Fruit fly (Drosophila melanogaster) whole organism, pupa: ENCODE measurements around the gene Cpr65Av.
"Not testable (repeated sequence)": the region's sequence is repeated elsewhere in the genome, so short reads cannot be mapped to it uniquely, and the experiment has no call there.

Experiments
- CG10348 ChIP-seq: fragments of 200-800 bp; sonication (Bioruptor generic); IDR thresholded peaks from 2 replicates; pipeline ENCODE4 v1.3.6; 2022; ENCODE audit warnings: missing biosample characterization, missing genetic modification characterization
- CG12605 ChIP-seq: fragments of 200-800 bp; sonication (Bioruptor generic); IDR thresholded peaks from 2 replicates; pipeline ENCODE4 v1.3.6; 2022; ENCODE audit warnings: missing biosample characterization, missing genetic modification characterization
- CG13204 ChIP-seq: fragments of 200-800 bp; sonication (Bioruptor generic); optimal IDR thresholded peaks from 2 replicates; lab custom pipeline; 2018; ENCODE audit warnings: missing biosample characterization, mild to moderate bottlenecking, missing genetic modification characterization, moderate library complexity
- CG14655 ChIP-seq: fragments of 200-800 bp; sonication (Bioruptor generic); optimal IDR thresholded peaks from 3 replicates; lab custom pipeline; 2017; ENCODE audit warnings: mild to moderate bottlenecking, missing biosample characterization, missing genetic modification reagents, missing genetic modification characterization
- CG15710 ChIP-seq: fragments of 200-800 bp; sonication (Bioruptor generic); optimal IDR thresholded peaks from 2 replicates; lab custom pipeline; 2018; ENCODE audit warnings: missing biosample characterization, mild to moderate bottlenecking, missing genetic modification characterization, moderate library complexity
- CG17806 ChIP-seq: fragments of 200-800 bp; sonication (Bioruptor generic); optimal IDR thresholded peaks from 2 replicates; lab custom pipeline; 2018; ENCODE audit warnings: missing biosample characterization, mild to moderate bottlenecking, missing genetic modification characterization, moderate library complexity
- CG32121 ChIP-seq: fragments of 200-800 bp; sonication (Bioruptor generic); IDR thresholded peaks from 2 replicates; pipeline ENCODE4 v1.3.6; 2022; ENCODE audit warnings: missing biosample characterization, missing genetic modification characterization
- CG34367 ChIP-seq: fragments of 200-800 bp; sonication (Bioruptor generic); optimal IDR thresholded peaks from 2 replicates; lab custom pipeline; 2018; ENCODE audit warnings: missing biosample characterization, mild to moderate bottlenecking, missing genetic modification characterization
- CG4496 ChIP-seq: fragments of 200-800 bp; sonication (Bioruptor generic); IDR thresholded peaks from 3 replicates; pipeline ENCODE4 v1.3.6; 2022; ENCODE audit warnings: missing biosample characterization, missing genetic modification characterization
- CG8159 ChIP-seq: fragments of 200-800 bp; sonication (Bioruptor generic); optimal IDR thresholded peaks from 3 replicates; lab custom pipeline; 2018; ENCODE audit warnings: missing biosample characterization, mild to moderate bottlenecking, missing genetic modification characterization, moderate library complexity
- CG8301 ChIP-seq: fragments of 200-800 bp; sonication (Bioruptor generic); optimal IDR thresholded peaks from 2 replicates; lab custom pipeline; 2018; ENCODE audit warnings: missing biosample characterization, mild to moderate bottlenecking, missing genetic modification characterization
- CG9948 ChIP-seq: fragments of 200-800 bp; sonication (Bioruptor generic); optimal IDR thresholded peaks from 2 replicates; lab custom pipeline; 2018; ENCODE audit warnings: missing biosample characterization, mild to moderate bottlenecking, missing genetic modification characterization, moderate library complexity
- D1 ChIP-seq: fragments of 200-800 bp; sonication (Bioruptor generic); optimal IDR thresholded peaks from 2 replicates; lab custom pipeline; 2018; ENCODE audit warnings: missing biosample characterization, mild to moderate bottlenecking, missing genetic modification characterization, moderate library complexity
- EcR ChIP-seq: fragments of 200-800 bp; sonication (Bioruptor generic); optimal IDR thresholded peaks from 3 replicates; lab custom pipeline; 2019; ENCODE audit warnings: missing biosample characterization, missing genetic modification characterization, mild to moderate bottlenecking, moderate library complexity, missing genetic modification reagents
- Ets98B ChIP-seq: fragments of 200-800 bp; sonication (Bioruptor generic); IDR thresholded peaks from 2 replicates; pipeline ENCODE4 v1.3.6; 2022; ENCODE audit warnings: missing biosample characterization, missing genetic modification characterization
- Pif1A ChIP-seq: fragments of 200-800 bp; sonication (Bioruptor generic); optimal IDR thresholded peaks from 3 replicates; lab custom pipeline; 2016; ENCODE audit warnings: missing biosample characterization, missing genetic modification characterization
- Pif1B ChIP-seq: fragments of 200-800 bp; sonication (Bioruptor generic); optimal IDR thresholded peaks from 3 replicates; lab custom pipeline; 2016; ENCODE audit warnings: missing biosample characterization, missing genetic modification characterization
- Snoo ChIP-seq: fragments of 200-800 bp; sonication (Bioruptor generic); optimal IDR thresholded peaks from 3 replicates; lab custom pipeline; 2017; ENCODE audit warnings: missing biosample characterization, mild to moderate bottlenecking, missing genetic modification characterization, inconsistent platforms
- fd96Ca ChIP-seq: fragments of 200-800 bp; sonication (Bioruptor generic); IDR thresholded peaks from 3 replicates; pipeline ENCODE4 v1.3.6; 2022; ENCODE audit warnings: missing biosample characterization, missing genetic modification characterization
- gl ChIP-seq: fragments of 200-800 bp; sonication (Bioruptor generic); optimal IDR thresholded peaks from 2 replicates; lab custom pipeline; 2018; ENCODE audit warnings: missing biosample characterization, mild to moderate bottlenecking, missing genetic modification characterization
- rn ChIP-seq: fragments of 200-800 bp; sonication (Bioruptor generic); IDR thresholded peaks from 2 replicates; pipeline ENCODE4 v1.3.6; 2022; ENCODE audit warnings: missing biosample characterization, missing genetic modification characterization

The Cpr65Av gene

DNA sequence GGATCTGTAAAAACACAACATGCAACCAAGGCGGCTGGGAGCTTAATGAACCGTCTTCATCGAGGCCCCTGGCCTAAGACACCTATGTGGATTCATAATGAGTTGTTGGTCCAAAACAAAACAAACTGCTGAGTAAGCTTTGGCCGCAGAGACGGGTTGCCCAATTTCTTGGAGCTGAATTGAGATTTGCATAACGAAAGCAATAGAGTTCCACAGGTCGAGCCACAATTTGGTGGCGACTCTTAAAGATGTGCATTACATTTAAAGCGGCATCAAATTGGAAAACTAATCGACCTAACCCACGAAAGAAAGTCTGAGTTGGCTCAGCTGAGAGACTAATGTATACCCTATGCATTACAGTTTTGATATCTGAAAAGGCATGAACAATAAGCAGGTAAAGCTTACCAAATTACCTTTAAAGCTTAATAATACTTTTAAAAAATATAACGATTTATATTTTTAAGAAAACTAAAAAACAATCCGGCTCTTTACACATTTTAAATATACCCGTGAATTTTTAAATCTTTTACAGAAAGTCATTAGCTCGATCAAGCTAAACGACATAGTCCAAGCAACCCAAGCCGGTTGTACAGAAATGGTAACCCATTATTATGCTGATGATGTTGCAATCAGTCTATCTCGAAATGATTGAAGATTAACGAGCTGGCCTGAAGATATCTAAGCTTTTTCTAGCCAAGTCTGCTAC lies 17.7 kb upstream of the Cpr65Av start, which contains the start of gene CG13297:
Gene CG13297 (minus strand): TSS at position 51 of the 706 bp plus-strand sequence.
- TF ChIP-seq CG32121: no peak; the same call in 1 of the 2 replicates
- no peak for TF ChIP-seq D1 (tag; lab: Kevin White, UChicago)
- no peak for TF ChIP-seq CG14655 (GFP tag; lab: Kevin White, UChicago)
- TF ChIP-seq Ets98B (GFP tag; lab: Robert Waterston, UW): no peak
- no peak for TF ChIP-seq rn (GFP tag; lab: Robert Waterston, UW)
- no peak for TF ChIP-seq CG17806 (tag; lab: Kevin White, UChicago)
- no peak for TF ChIP-seq CG34367 (tag; lab: Kevin White, UChicago)
- TF ChIP-seq CG4496 (GFP tag; lab: Robert Waterston, UW): no peak
- TF ChIP-seq EcR (GFP tag; lab: Kevin White, UChicago): no peak
- no peak for TF ChIP-seq CG10348 (GFP tag; lab: Robert Waterston, UW)
- TF ChIP-seq Pif1B: no peak
- no peak for TF ChIP-seq gl (tag; lab: Kevin White, UChicago)
- no peak for TF ChIP-seq Snoo (tag; lab: Kevin White, UChicago)
- no peak for TF ChIP-seq fd96Ca (GFP tag; lab: Robert Waterston, UW)
- no peak for TF ChIP-seq CG9948 (tag; lab: Kevin White, UChicago)

DNA sequence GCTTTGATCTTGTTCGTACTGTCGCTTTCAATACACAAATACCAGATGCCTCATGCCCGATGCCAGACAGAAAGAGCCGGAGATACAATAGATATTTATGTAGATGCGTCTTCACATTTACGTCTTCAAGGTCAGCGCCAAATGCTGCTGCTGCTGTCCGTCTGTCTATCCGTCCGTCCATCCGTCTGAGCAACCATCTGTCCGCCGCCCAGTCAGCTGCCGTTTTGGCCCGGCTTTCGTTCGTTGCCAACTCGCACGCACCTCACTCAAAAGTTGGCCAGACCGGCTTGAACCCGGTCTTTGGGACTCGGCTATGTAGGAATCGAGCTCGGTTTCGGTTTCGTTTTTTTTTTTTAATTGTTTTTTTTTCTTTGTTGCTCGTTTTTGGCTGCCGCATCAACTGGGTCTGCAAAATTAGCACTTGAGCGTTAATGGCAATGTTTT lies 15.2 kb upstream of the Cpr65Av start:
- TF ChIP-seq gl (tag; lab: Kevin White, UChicago): peak; percentile 68
- TF ChIP-seq CG9948 (tag; lab: Kevin White, UChicago): no peak
- peak; percentile 35 for TF ChIP-seq CG17806 (tag; lab: Kevin White, UChicago)
- no peak for TF ChIP-seq rn (GFP tag; lab: Robert Waterston, UW)
- TF ChIP-seq CG8301: no peak
- peak; percentile 65 for TF ChIP-seq CG15710 (tag; lab: Kevin White, UChicago)
- TF ChIP-seq EcR (GFP tag; lab: Kevin White, UChicago): peak; percentile 73
- TF ChIP-seq Pif1B: peak; percentile 71
- peak; percentile 59 for TF ChIP-seq CG34367 (tag; lab: Kevin White, UChicago)
- peak; percentile 43 for TF ChIP-seq Snoo (tag; lab: Kevin White, UChicago)
- TF ChIP-seq D1 (tag; lab: Kevin White, UChicago): no peak
- peak; percentile 91 for TF ChIP-seq CG12605
- TF ChIP-seq CG13204 (GFP tag; lab: Kevin White, UChicago): peak; percentile 89
- TF ChIP-seq CG4496 (GFP tag; lab: Robert Waterston, UW): peak; percentile 77
- peak; percentile 61; the same call in 1 of the 2 replicates for TF ChIP-seq Ets98B (GFP tag; lab: Robert Waterston, UW)
- TF ChIP-seq fd96Ca (GFP tag; lab: Robert Waterston, UW): 0 out of 3 replicates have a peak, but pooled peaks have one; percentile 42
- peak; percentile 42 for TF ChIP-seq CG8159 (tag; lab: Kevin White, UChicago)
- peak; percentile 37; the same call in 1 of the 2 replicates for TF ChIP-seq CG32121
- peak; percentile 81 for TF ChIP-seq Pif1A (GFP tag; lab: Kevin White, UChicago)

DNA sequence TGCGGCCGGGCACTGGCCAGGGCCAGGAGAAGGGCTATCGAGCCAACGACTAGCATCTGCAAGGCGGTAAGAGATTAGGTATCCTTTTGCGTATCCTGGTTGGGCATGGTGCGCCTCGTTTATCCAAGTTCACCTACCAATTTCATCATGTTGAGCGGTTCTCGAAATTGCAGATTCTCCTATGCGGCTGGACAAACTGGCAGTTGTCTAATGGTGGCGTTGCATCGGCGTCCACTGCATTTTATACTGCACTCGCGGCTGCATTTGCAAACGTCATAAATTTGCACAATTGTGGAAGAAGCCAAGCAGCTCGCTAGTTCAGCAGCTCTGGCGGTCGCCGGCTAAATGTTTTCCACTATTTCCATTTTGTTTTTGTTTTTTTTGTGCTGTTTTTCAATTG lies 12.8 kb upstream of the Cpr65Av start, which contains the start of gene Acp65Aa:
Gene Acp65Aa (minus strand): TSS at position 215 of the 400 bp plus-strand sequence.
- no peak for TF ChIP-seq fd96Ca (GFP tag; lab: Robert Waterston, UW)
- no peak for TF ChIP-seq CG32121
- TF ChIP-seq CG17806 (tag; lab: Kevin White, UChicago): no peak
- TF ChIP-seq CG10348 (GFP tag; lab: Robert Waterston, UW): no peak
- no peak for TF ChIP-seq CG15710 (tag; lab: Kevin White, UChicago)
- no peak for TF ChIP-seq D1 (tag; lab: Kevin White, UChicago)
- TF ChIP-seq Pif1B: no peak
- no peak for TF ChIP-seq CG13204 (GFP tag; lab: Kevin White, UChicago)
- no peak for TF ChIP-seq Ets98B (GFP tag; lab: Robert Waterston, UW)
- no peak for TF ChIP-seq Pif1A (GFP tag; lab: Kevin White, UChicago)
- no peak for TF ChIP-seq Snoo (tag; lab: Kevin White, UChicago)
- TF ChIP-seq rn (GFP tag; lab: Robert Waterston, UW): no peak
- TF ChIP-seq CG4496 (GFP tag; lab: Robert Waterston, UW): no peak
- no peak for TF ChIP-seq CG8301
- TF ChIP-seq, all 21 proteins: peak for 0

DNA sequence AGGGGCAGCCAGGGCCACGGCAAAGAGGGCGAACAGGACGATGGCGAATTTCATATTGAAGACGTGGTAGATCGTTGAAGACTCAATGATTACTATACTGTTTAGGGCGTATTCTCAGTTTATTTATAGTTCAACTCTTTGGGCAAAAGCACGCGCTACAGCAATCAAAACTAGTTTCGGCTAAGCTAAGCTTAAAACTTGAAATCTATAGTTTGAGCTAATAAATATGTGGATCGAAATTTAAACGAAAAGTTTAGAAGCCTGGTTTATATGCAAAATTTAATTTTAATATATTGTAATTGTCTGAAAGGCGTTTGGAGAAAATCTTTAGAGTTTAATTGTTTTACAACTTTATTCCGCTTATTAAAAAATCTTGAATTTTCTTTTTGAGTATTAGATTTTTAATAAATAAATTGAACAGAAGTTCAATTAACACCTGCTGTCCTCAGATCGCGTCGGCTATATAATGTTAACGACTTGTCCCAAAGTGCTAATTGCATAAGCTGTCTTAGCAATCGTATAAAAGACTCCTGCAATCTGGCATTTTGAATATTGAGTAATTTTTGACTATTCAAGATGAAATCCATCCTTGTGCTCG lies 11.1 kb upstream of the Cpr65Av start, which contains the start of the genes Cpr65Ax2 and Lcp65Aa:
Gene Cpr65Ax2 (minus strand): TSS at position 101 of the 598 bp plus-strand sequence.
Gene Lcp65Aa (plus strand): TSS at position 548 of the 598 bp plus-strand sequence.
- TF ChIP-seq CG15710 (tag; lab: Kevin White, UChicago); CG8301; CG17806 (tag; lab: Kevin White, UChicago): not testable (repeated sequence)

DNA sequence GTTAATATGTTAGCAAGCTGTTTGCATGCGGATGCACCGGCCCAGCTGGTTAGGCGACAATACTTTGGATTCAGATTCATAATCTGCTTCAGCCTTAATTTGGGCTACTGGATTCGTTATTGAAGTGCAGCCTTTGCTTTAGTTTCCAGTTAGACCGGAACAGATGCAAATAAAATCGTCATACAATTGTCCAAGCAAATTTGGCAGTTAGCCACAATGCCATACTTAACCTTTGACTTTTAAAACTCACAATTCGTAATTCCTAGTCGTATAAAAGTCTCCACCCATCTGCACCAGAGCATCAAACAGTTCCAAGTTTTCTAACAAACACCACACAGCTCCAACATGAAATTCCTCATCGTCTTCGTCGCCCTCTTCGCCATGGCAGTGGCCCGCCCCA lies 9.5 kb upstream of the Cpr65Av start, which contains the start of gene Lcp65Ab1:
Gene Lcp65Ab1 (plus strand): TSS at position 301 of the 400 bp plus-strand sequence.
- not testable (repeated sequence) for TF ChIP-seq Ets98B (GFP tag; lab: Robert Waterston, UW); CG13204 (GFP tag; lab: Kevin White, UChicago); Pif1A (GFP tag; lab: Kevin White, UChicago)
